Worm (Caenorhabditis elegans) whole organism, late embryonic: ENCODE results near the gene rom-2.

ENCODE experiments used
- ceh-9 ChIP-seq: sonication (generic microtip); optimal IDR thresholded peaks from 2 replicates; lab custom pipeline; 2016; ENCODE audit warnings: mild to moderate bottlenecking, missing genetic modification characterization, inconsistent platforms, missing compliant biosample characterization
- gmeb-2 ChIP-seq: sonication (generic microtip); optimal IDR thresholded peaks from 2 replicates; lab custom pipeline; 2016; ENCODE audit warnings: missing genetic modification characterization, inconsistent platforms, missing compliant biosample characterization
- nhr-232 ChIP-seq: sonication (generic microtip); optimal IDR thresholded peaks from 2 replicates; lab custom pipeline; 2016; ENCODE audit warnings: missing genetic modification characterization, missing compliant biosample characterization
- pax-1 ChIP-seq: fragments of 150-350 bp; optimal IDR thresholded peaks from 2 replicates; lab custom pipeline; 2014; ENCODE audit warnings: missing biosample characterization, missing genetic modification characterization
- pqm-1 ChIP-seq: sonication (generic microtip); optimal IDR thresholded peaks from 2 replicates; lab custom pipeline; 2016; ENCODE audit warnings: missing genetic modification characterization, missing compliant biosample characterization

DNA sequence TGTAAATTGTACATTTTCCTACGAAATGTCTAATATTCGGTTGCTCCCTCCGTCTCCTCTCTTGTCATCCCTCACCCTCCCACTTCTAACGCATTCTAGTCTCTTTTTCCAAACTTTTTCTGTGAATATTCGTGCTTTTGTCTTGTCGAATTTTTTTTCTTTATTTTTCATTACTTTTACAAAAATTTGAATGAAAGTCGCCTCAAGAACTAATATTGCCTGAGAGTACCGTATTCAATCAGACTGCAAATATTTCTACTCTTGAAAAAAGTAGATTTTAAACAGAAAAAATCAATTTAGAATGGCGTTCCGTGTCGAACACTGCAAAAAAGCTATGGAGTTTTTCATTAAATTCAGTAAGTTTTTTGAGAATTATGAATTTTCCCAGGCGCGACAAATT lies 39.2 kb downstream of the rom-2 start, which contains the start of gene ZK1098.11:
- TF ChIP-seq gmeb-2 (no peak), nhr-232 (tag; lab: Kevin White, UChicago) (no peak), pqm-1 (tag; lab: Kevin White, UChicago) (no peak), ceh-9 (tag; lab: Kevin White, UChicago) (no peak), pax-1 (no peak)
